Fruit fly (Drosophila melanogaster) whole organism, embryonic: ENCODE data around the gene Tbc1d22.
A peak's percentile ranks its signal among the peaks of the same experiment; 100 is the strongest.

Experiments
- ATbp ChIP-seq: fragments of 200-800 bp; sonication (Bioruptor generic); optimal IDR thresholded peaks from 2 replicates; lab custom pipeline; 2017; ENCODE audit warnings: missing biosample characterization, mild to moderate bottlenecking, missing genetic modification characterization, missing genetic modification reagents
- Awh ChIP-seq: fragments of 200-800 bp; sonication (Bioruptor generic); IDR thresholded peaks from 2 replicates; pipeline ENCODE4, ENCODE4 v1.3.6; 2022; ENCODE audit warnings: missing biosample characterization, missing genetic modification characterization
- CG10147 ChIP-seq: fragments of 200-800 bp; sonication (Bioruptor generic); optimal IDR thresholded peaks from 2 replicates; lab custom pipeline; 2019; ENCODE audit warnings: missing biosample characterization, mild to moderate bottlenecking, missing genetic modification characterization, moderate library complexity
- CG10543 ChIP-seq: fragments of 200-800 bp; sonication (Bioruptor generic); optimal IDR thresholded peaks from 3 replicates; lab custom pipeline; 2017; ENCODE audit warnings: missing biosample characterization, mild to moderate bottlenecking, missing genetic modification characterization, moderate library complexity
- CG11456 ChIP-seq: fragments of 200-800 bp; sonication (Bioruptor generic); IDR thresholded peaks from 3 replicates; pipeline ENCODE4 v1.3.6; 2022; ENCODE audit warnings: missing biosample characterization, missing genetic modification characterization
- CG11723 ChIP-seq: fragments of 200-800 bp; sonication (Bioruptor generic); optimal IDR thresholded peaks from 2 replicates; lab custom pipeline; 2017; ENCODE audit warnings: missing biosample characterization, mild to moderate bottlenecking, missing genetic modification characterization
- CG12155 ChIP-seq: fragments of 200-800 bp; sonication (Bioruptor generic); optimal IDR thresholded peaks from 3 replicates; lab custom pipeline; 2016; ENCODE audit warnings: missing biosample characterization, missing genetic modification characterization
- CG12942 ChIP-seq: fragments of 200-800 bp; sonication (Bioruptor generic); optimal IDR thresholded peaks from 3 replicates; lab custom pipeline; 2016; ENCODE audit warnings: missing biosample characterization, missing genetic modification characterization
- CG14965 ChIP-seq: fragments of 200-800 bp; sonication (Bioruptor generic); optimal IDR thresholded peaks from 2 replicates; lab custom pipeline; 2016; ENCODE audit warnings: missing biosample characterization, missing genetic modification characterization, borderline replicate concordance
- CG15073 ChIP-seq: fragments of 200-800 bp; sonication (Bioruptor generic); optimal IDR thresholded peaks from 2 replicates; lab custom pipeline; 2016; ENCODE audit warnings: missing biosample characterization, missing genetic modification characterization
- CG15696 ChIP-seq: fragments of 200-800 bp; sonication (Bioruptor generic); optimal IDR thresholded peaks from 2 replicates; lab custom pipeline; 2019; ENCODE audit warnings: missing biosample characterization, mild to moderate bottlenecking, missing genetic modification characterization, moderate library complexity
- CG1603 ChIP-seq: fragments of 200-800 bp; sonication (Bioruptor generic); optimal IDR thresholded peaks from 2 replicates; lab custom pipeline; 2019; ENCODE audit warnings: missing biosample characterization, mild to moderate bottlenecking, missing genetic modification characterization, moderate library complexity
- CG16813 ChIP-seq: fragments of 200-800 bp; sonication (Bioruptor generic); IDR thresholded peaks from 3 replicates; pipeline ENCODE4 v1.3.6; 2022; ENCODE audit warnings: missing biosample characterization, missing genetic modification characterization; ENCODE audit not compliant: partially characterized antibody
- CG2199 ChIP-seq: fragments of 200-800 bp; sonication (Bioruptor generic); IDR thresholded peaks from 3 replicates; pipeline ENCODE4 v1.3.6; 2022; ENCODE audit warnings: missing biosample characterization, missing genetic modification characterization
- CG31388 ChIP-seq: fragments of 200-800 bp; sonication (Bioruptor generic); optimal IDR thresholded peaks from 2 replicates; lab custom pipeline; 2016; ENCODE audit warnings: missing biosample characterization, missing genetic modification characterization
- CG3281 ChIP-seq: fragments of 200-800 bp; sonication (Bioruptor generic); optimal IDR thresholded peaks from 3 replicates; lab custom pipeline; 2017; ENCODE audit warnings: missing biosample characterization, mild to moderate bottlenecking, missing genetic modification characterization
- CG8281 ChIP-seq: fragments of 200-800 bp; sonication (Bioruptor generic); optimal IDR thresholded peaks from 2 replicates; lab custom pipeline; 2018; ENCODE audit warnings: missing biosample characterization, mild to moderate bottlenecking, missing genetic modification characterization, moderate library complexity
- CG9727 ChIP-seq: fragments of 200-800 bp; sonication (Bioruptor generic); optimal IDR thresholded peaks from 3 replicates; lab custom pipeline; 2017; ENCODE audit warnings: missing biosample characterization, mild to moderate bottlenecking, missing genetic modification characterization
- CTCF ChIP-seq: fragments of 200-800 bp; sonication (Bioruptor generic); optimal IDR thresholded peaks from 2 replicates; lab custom pipeline; 2017; ENCODE audit warnings: missing biosample characterization, mild to moderate bottlenecking, missing genetic modification characterization, moderate library complexity
- Camta ChIP-seq: fragments of 200-800 bp; sonication (Bioruptor generic); optimal IDR thresholded peaks from 2 replicates; lab custom pipeline; 2016; ENCODE audit warnings: missing biosample characterization, missing genetic modification characterization
- D ChIP-seq, 2 experiments: fragments of 200-800 bp in 1 of 2; fragments of >200 bp in 1 of 2; sonication (Bioruptor generic) in 1 of 2; optimal IDR thresholded peaks; 2 replicates in 1 of 2; 3 replicates in 1 of 2; lab custom pipeline; 2017; ENCODE audit warnings: mild to moderate bottlenecking in 1 of 2, missing biosample characterization in 1 of 2, missing genetic modification characterization in 1 of 2, missing genetic modification reagents in 1 of 2
- Doc3 ChIP-seq: fragments of 200-800 bp; sonication (Bioruptor generic); IDR thresholded peaks from 3 replicates; pipeline ENCODE4 v1.3.6; 2022; ENCODE audit warnings: missing biosample characterization, missing genetic modification characterization; ENCODE audit not compliant: partially characterized antibody
- Dref ChIP-seq: fragments of 200-800 bp; sonication (Bioruptor generic); IDR thresholded peaks from 2 replicates; pipeline ENCODE4 v1.3.6; 2022; ENCODE audit warnings: missing biosample characterization, missing genetic modification characterization
- E2f1 ChIP-seq: fragments of 200-800 bp; sonication (Bioruptor generic); IDR thresholded peaks from 2 replicates; pipeline ENCODE4 v1.3.6; 2022; ENCODE audit warnings: missing biosample characterization, missing genetic modification characterization
- Hr3 ChIP-seq: fragments of 200-800 bp; sonication (Bioruptor generic); optimal IDR thresholded peaks from 3 replicates; lab custom pipeline; 2016; ENCODE audit warnings: missing biosample characterization, missing genetic modification characterization
- Hsf ChIP-seq: fragments of 200-800 bp; sonication (Bioruptor generic); optimal IDR thresholded peaks from 3 replicates; lab custom pipeline; 2016; ENCODE audit warnings: missing biosample characterization, missing genetic modification characterization
- Lim3 ChIP-seq: fragments of 200-800 bp; sonication (Bioruptor generic); IDR thresholded peaks from 2 replicates; pipeline ENCODE4 v1.3.6; 2022; ENCODE audit warnings: missing biosample characterization, missing genetic modification characterization
- Myb ChIP-seq: fragments of 200-800 bp; sonication (Bioruptor generic); optimal IDR thresholded peaks from 2 replicates; lab custom pipeline; 2016; ENCODE audit warnings: missing biosample characterization, missing genetic modification characterization
- Oli ChIP-seq: fragments of 200-800 bp; sonication (Bioruptor generic); optimal IDR thresholded peaks from 2 replicates; lab custom pipeline; 2018; ENCODE audit warnings: missing biosample characterization, mild to moderate bottlenecking, missing genetic modification characterization, moderate library complexity
- Trl ChIP-seq, 3 experiments: fragments of >200 bp in 2 of 3; fragments of 200-800 bp in 1 of 3; sonication (Bioruptor generic) in 1 of 3; optimal IDR thresholded peaks; 2 replicates in 1 of 3; 3 replicates in 2 of 3; lab custom pipeline; 2016 to 2017; ENCODE audit warnings: missing biosample characterization in 1 of 3, missing genetic modification characterization in 1 of 3
- Xbp1 ChIP-seq: fragments of 200-800 bp; sonication (Bioruptor generic); optimal IDR thresholded peaks from 3 replicates; lab custom pipeline; 2016; ENCODE audit warnings: missing biosample characterization, mild to moderate bottlenecking, missing genetic modification characterization
- al ChIP-seq: fragments of 200-800 bp; sonication (Bioruptor generic); IDR thresholded peaks from 2 replicates; pipeline ENCODE4 v1.3.6; 2022; ENCODE audit warnings: missing biosample characterization, missing genetic modification characterization
- ara ChIP-seq: fragments of 200-800 bp; sonication (Bioruptor generic); IDR thresholded peaks from 2 replicates; pipeline ENCODE4 v1.3.6; 2022; ENCODE audit warnings: missing biosample characterization, missing genetic modification characterization
- br ChIP-seq: fragments of >200 bp; optimal IDR thresholded peaks from 2 replicates; lab custom pipeline; 2017
- chif ChIP-seq, 2 experiments: fragments of 200-800 bp; sonication (Bioruptor generic); optimal IDR thresholded peaks; 3 replicates each; lab custom pipeline; 2016; ENCODE audit warnings: missing biosample characterization in 2 of 2, missing genetic modification characterization in 2 of 2
- danr ChIP-seq: fragments of 200-800 bp; sonication (Bioruptor generic); IDR thresholded peaks from 2 replicates; pipeline ENCODE4 v1.3.6; 2022; ENCODE audit warnings: missing biosample characterization, missing genetic modification characterization
- dmrt99B ChIP-seq: fragments of 200-800 bp; sonication (Bioruptor generic); optimal IDR thresholded peaks from 2 replicates; lab custom pipeline; 2018; ENCODE audit warnings: missing biosample characterization, mild to moderate bottlenecking, missing genetic modification characterization, moderate library complexity
- dysf ChIP-seq: fragments of 200-800 bp; sonication (Bioruptor generic); IDR thresholded peaks from 3 replicates; pipeline ENCODE4 v1.3.6; 2022; ENCODE audit warnings: missing biosample characterization, missing genetic modification characterization
- jigr1 ChIP-seq: fragments of 200-800 bp; sonication (Bioruptor generic); IDR thresholded peaks from 3 replicates; pipeline ENCODE4 v1.3.6; 2022; ENCODE audit warnings: missing biosample characterization, missing genetic modification characterization
- ken ChIP-seq: fragments of 200-800 bp; sonication (Bioruptor generic); IDR thresholded peaks from 3 replicates; pipeline ENCODE4 v1.3.6; 2022; ENCODE audit warnings: missing biosample characterization, missing genetic modification characterization
- maf-S ChIP-seq: fragments of 200-800 bp; sonication (Bioruptor generic); optimal IDR thresholded peaks from 2 replicates; lab custom pipeline; 2016; ENCODE audit warnings: missing biosample characterization, missing genetic modification characterization
- nerfin-2 ChIP-seq: fragments of 200-800 bp; sonication (Bioruptor generic); IDR thresholded peaks from 2 replicates; pipeline ENCODE4 v1.3.6; 2022; ENCODE audit warnings: missing biosample characterization, missing genetic modification characterization; ENCODE audit not compliant: partially characterized antibody
- nom ChIP-seq: fragments of 200-800 bp; sonication (Bioruptor generic); optimal IDR thresholded peaks from 2 replicates; lab custom pipeline; 2017; ENCODE audit warnings: missing biosample characterization, missing genetic modification characterization, mild to moderate bottlenecking, moderate library complexity, missing genetic modification reagents
- pfk ChIP-seq: fragments of 200-800 bp; sonication (Bioruptor generic); optimal IDR thresholded peaks from 2 replicates; lab custom pipeline; 2018; ENCODE audit warnings: missing biosample characterization, mild to moderate bottlenecking, missing genetic modification characterization, moderate library complexity
- pros ChIP-seq: fragments of 200-800 bp; sonication (Bioruptor generic); optimal IDR thresholded peaks from 3 replicates; lab custom pipeline; 2019; ENCODE audit warnings: missing biosample characterization, mild to moderate bottlenecking, missing genetic modification characterization, moderate library complexity
- ranshi ChIP-seq: fragments of 200-800 bp; sonication (Bioruptor generic); IDR thresholded peaks from 2 replicates; pipeline ENCODE4 v1.3.6; 2022; ENCODE audit warnings: missing biosample characterization, missing genetic modification characterization
- sisA ChIP-seq: fragments of 200-800 bp; sonication (Bioruptor generic); IDR thresholded peaks from 2 replicates; pipeline ENCODE4 v1.3.6; 2022; ENCODE audit warnings: missing biosample characterization, missing genetic modification characterization
- tgo ChIP-seq: fragments of 200-800 bp; sonication (Bioruptor generic); IDR thresholded peaks from 3 replicates; pipeline ENCODE4 v1.3.6; 2022; ENCODE audit warnings: missing biosample characterization, missing genetic modification characterization
- tup ChIP-seq: fragments of 200-800 bp; sonication (Bioruptor generic); optimal IDR thresholded peaks from 2 replicates; lab custom pipeline; 2016; ENCODE audit warnings: missing biosample characterization, mild to moderate bottlenecking, missing genetic modification characterization, moderate library complexity
- zfh2 ChIP-seq: fragments of 200-800 bp; sonication (Bioruptor generic); optimal IDR thresholded peaks from 2 replicates; lab custom pipeline; 2016; ENCODE audit warnings: missing biosample characterization, missing genetic modification characterization

The Tbc1d22 gene

DNA sequence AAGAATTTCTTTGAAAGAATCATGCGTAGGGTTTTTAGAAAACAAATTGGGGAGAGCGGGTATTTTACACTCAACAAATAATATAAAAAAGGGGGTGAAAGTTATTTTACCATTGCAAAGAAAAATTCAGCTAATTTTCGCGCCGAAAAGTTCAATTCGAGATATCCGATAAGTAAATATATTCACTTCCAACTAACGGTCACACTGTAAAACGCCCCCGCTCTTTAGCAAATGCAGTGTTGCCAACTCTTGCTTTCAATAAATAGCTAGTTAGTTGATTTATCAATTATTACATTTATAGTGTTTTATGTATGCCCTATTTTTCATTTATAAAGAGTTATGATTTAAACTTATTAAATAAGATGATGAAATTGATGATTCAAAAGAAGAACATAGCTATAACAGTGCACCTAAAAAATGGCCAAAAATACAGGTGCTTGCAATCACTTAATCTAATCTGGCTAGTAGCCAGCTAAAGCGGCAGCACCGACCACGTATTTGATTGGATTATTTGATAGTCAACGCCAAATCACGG lies 36.3 kb downstream of the Tbc1d22 start, which contains the start of gene meigo (continued):
- peak; percentile 30 for TF ChIP-seq CG8281 (tag; lab: Kevin White, UChicago)
- no peak for TF ChIP-seq CG16813
- TF ChIP-seq dysf (GFP tag; lab: Robert Waterston, UW): peak; percentile 71; the same call in 2 of the 3 replicates
- peak; percentile 58; the same call in 2 of the 3 replicates for TF ChIP-seq CG11456 (GFP tag; lab: Robert Waterston, UW)
- peak; percentile 31 for TF ChIP-seq nom
- TF ChIP-seq Oli (tag; lab: Kevin White, UChicago): peak; percentile 53
- no peak for TF ChIP-seq CG2199 (GFP tag; lab: Robert Waterston, UW)
- TF ChIP-seq Doc3 (GFP tag; lab: Robert Waterston, UW): no peak
- TF ChIP-seq sisA: peak; percentile 32; the same call in 1 of the 2 replicates
- 0 out of 2 replicates have a peak, but pooled peaks have one; percentile 27 for TF ChIP-seq E2f1
- TF ChIP-seq CTCF (GFP tag; lab: Kevin White, UChicago): peak; percentile 15
- peak; percentile 69 for TF ChIP-seq zfh2 (GFP tag; lab: Kevin White, UChicago)
- peak; percentile 84 for TF ChIP-seq CG3281 (GFP tag; lab: Kevin White, UChicago)
- TF ChIP-seq ara (GFP tag; lab: Robert Waterston, UW): no peak
- no peak for TF ChIP-seq tup (GFP tag; lab: Kevin White, UChicago)
- TF ChIP-seq Hr3: peak; percentile 68
- no peak for TF ChIP-seq D (optimal IDR thresholded peaks at IDR 0.05; lab: Kevin White, UChicago)
- no peak for TF ChIP-seq D (GFP tag; optimal IDR thresholded peaks at IDR 0.05; lab: Kevin White, UChicago)
- peak; percentile 68 for TF ChIP-seq CG10543 (GFP tag; lab: Kevin White, UChicago)
- peak; percentile 69 for TF ChIP-seq CG15696
- 0 out of 3 replicates have a peak, but pooled peaks have one; percentile 23 for TF ChIP-seq jigr1
- no peak for TF ChIP-seq dmrt99B (tag; lab: Kevin White, UChicago)
- no peak for TF ChIP-seq Lim3 (GFP tag; lab: Robert Waterston, UW)
- TF ChIP-seq CG9727 (GFP tag; lab: Kevin White, UChicago): peak; percentile 37
- TF ChIP-seq ken (GFP tag; lab: Robert Waterston, UW): no peak
- peak; percentile 45; the same call in 1 of the 2 replicates for TF ChIP-seq al (GFP tag; lab: Robert Waterston, UW)
- TF ChIP-seq danr (GFP tag; lab: Robert Waterston, UW): no peak
- peak in 1 of 2 experiments; percentile 5 for TF ChIP-seq Trl (optimal IDR thresholded peaks at IDR 0.05; lab: Kevin White, UChicago)
- peak; percentile 41 for TF ChIP-seq Trl (GFP tag; optimal IDR thresholded peaks at IDR 0.05; lab: Kevin White, UChicago)
- TF ChIP-seq pfk (GFP tag; lab: Kevin White, UChicago): no peak
- peak; percentile 79 for TF ChIP-seq Dref (GFP tag; lab: Robert Waterston, UW)
- TF ChIP-seq CG15073 (GFP tag; lab: Kevin White, UChicago): no peak
- TF ChIP-seq ATbp (GFP tag; lab: Kevin White, UChicago): no peak
- TF ChIP-seq Myb (GFP tag; lab: Kevin White, UChicago): peak; percentile 20
- peak in 1 of 2 experiments; percentile 22 for TF ChIP-seq chif (GFP tag; optimal IDR thresholded peaks at IDR 0.05; lab: Kevin White, UChicago)
- no peak for TF ChIP-seq CG11723 (GFP tag; lab: Kevin White, UChicago)
- peak; percentile 66 for TF ChIP-seq tgo (GFP tag; lab: Robert Waterston, UW)
- peak; percentile 95 for TF ChIP-seq Xbp1 (GFP tag; lab: Kevin White, UChicago)
- TF ChIP-seq maf-S: peak; percentile 43
- peak; percentile 71 for TF ChIP-seq CG12155 (GFP tag; lab: Kevin White, UChicago)
- peak; percentile 67 for TF ChIP-seq CG12942 (GFP tag; lab: Kevin White, UChicago)
- TF ChIP-seq CG10147 (GFP tag; lab: Kevin White, UChicago): peak; percentile 78
- TF ChIP-seq nerfin-2 (GFP tag; lab: Robert Waterston, UW): no peak
- TF ChIP-seq Awh (GFP tag; lab: Robert Waterston, UW): no peak
- 0 out of 2 replicates have a peak, but pooled peaks have one; percentile 28 for TF ChIP-seq ranshi (GFP tag; lab: Robert Waterston, UW)
- no peak for TF ChIP-seq CG31388
- no peak for TF ChIP-seq pros (GFP tag; lab: Kevin White, UChicago)
- TF ChIP-seq CG14965 (GFP tag; lab: Kevin White, UChicago): no peak
- TF ChIP-seq br: no peak
- TF ChIP-seq Hsf (GFP tag; lab: Kevin White, UChicago): peak; percentile 71
- peak; percentile 60 for TF ChIP-seq CG1603 (tag; lab: Kevin White, UChicago)
- TF ChIP-seq Camta (GFP tag; lab: Kevin White, UChicago): peak; percentile 49
